Fruit fly (Drosophila melanogaster): ENCODE measurements around the gene CG8004.

CG8004 gene

dm6 chr3L:19903400-19903846 is 24.9 kb downstream of the CG8004 start (continued):
- no peak for TF ChIP-seq Bgb (GFP tag; IDR thresholded peaks at IDR 0.05; ENCODE audit: partially characterized antibody)
- no peak for TF ChIP-seq CG7745 (tag; optimal IDR thresholded peaks at IDR 0.05)
- no peak for TF ChIP-seq croc (GFP tag; conservative IDR thresholded peaks at IDR 0.05)
- TF ChIP-seq cwo (GFP tag; optimal IDR thresholded peaks at IDR 0.05): no peak
- no peak for TF ChIP-seq bigmax (GFP tag; optimal IDR thresholded peaks at IDR 0.05)
- TF ChIP-seq cg (GFP tag; optimal IDR thresholded peaks at IDR 0.05): peak; percentile 24
- TF ChIP-seq lmd (GFP tag; IDR thresholded peaks at IDR 0.05): no peak
- no peak for TF ChIP-seq HmgD (GFP tag; optimal IDR thresholded peaks at IDR 0.05)
- no peak for TF ChIP-seq Mad (GFP tag; optimal IDR thresholded peaks at IDR 0.05)
- no peak for TF ChIP-seq CG11696 (GFP tag; IDR thresholded peaks at IDR 0.05)
- no peak for TF ChIP-seq exex (tag; optimal IDR thresholded peaks at IDR 0.05)
- no peak for TF ChIP-seq Mes4 (GFP tag; optimal IDR thresholded peaks at IDR 0.05)
- TF ChIP-seq Lpt (GFP tag; optimal IDR thresholded peaks at IDR 0.05): no peak
- no peak for TF ChIP-seq CG12942 (GFP tag; optimal IDR thresholded peaks at IDR 0.05)
- TF ChIP-seq Spps (tag; optimal IDR thresholded peaks at IDR 0.05): no peak
- no peak for TF ChIP-seq Sox100B (GFP tag; optimal IDR thresholded peaks at IDR 0.05)
- peak; percentile 60; the same call in 2 of the 4 replicates for TF ChIP-seq chinmo (GFP tag; IDR thresholded peaks at IDR 0.05; ENCODE audit: partially characterized antibody)
- no peak for TF ChIP-seq CG31388 (GFP tag; optimal IDR thresholded peaks at IDR 0.05)
- TF ChIP-seq eve (GFP tag; optimal IDR thresholded peaks at IDR 0.05): peak in 1 of 2 experiments; percentile 84
- peak; percentile 25 for TF ChIP-seq CG7556 (GFP tag; optimal IDR thresholded peaks at IDR 0.05)
- no peak for TF ChIP-seq lov (optimal IDR thresholded peaks at IDR 0.05)
- no peak for TF ChIP-seq lov (GFP tag; IDR thresholded peaks at IDR 0.05)
- TF ChIP-seq ro (GFP tag; IDR thresholded peaks at IDR 0.05): no peak
- TF ChIP-seq CG4360 (GFP tag; IDR thresholded peaks at IDR 0.05): peak; percentile 87
- TF ChIP-seq CG3163 (GFP tag; optimal IDR thresholded peaks at IDR 0.05): peak; percentile 3
- TF ChIP-seq sqz (GFP tag; optimal IDR thresholded peaks at IDR 0.05): peak; percentile 45
- no peak for TF ChIP-seq jigr1 (GFP tag; IDR thresholded peaks at IDR 0.05)
- no peak for TF ChIP-seq CG7928 (GFP tag; optimal IDR thresholded peaks at IDR 0.05)
- no peak for TF ChIP-seq inv (GFP tag; IDR thresholded peaks at IDR 0.05; ENCODE audit: partially characterized antibody)

- TF ChIP-seq kni (GFP tag; optimal IDR thresholded peaks at IDR 0.05) (no peak), chm (GFP tag; IDR thresholded peaks at IDR 0.05) (peak; percentile 96), ab (GFP tag; optimal IDR thresholded peaks at IDR 0.05) (peak; percentile 92), abd-A (tag; optimal IDR thresholded peaks at IDR 0.05) (peak; percentile 78), CG16863 (GFP tag; optimal IDR thresholded peaks at IDR 0.05) (peak; percentile 96), sisA (GFP tag; IDR thresholded peaks at IDR 0.05) (peak; percentile 90), CG10209 (GFP tag; optimal IDR thresholded peaks at IDR 0.05) (peak; percentile 94), CG8359 (GFP tag; optimal IDR thresholded peaks at IDR 0.05; ENCODE audit: borderline replicate concordance) (peak; percentile 62), Myb (GFP tag; optimal IDR thresholded peaks at IDR 0.05) (peak; percentile 88), CG8924 (tag; optimal IDR thresholded peaks at IDR 0.05) (peak; percentile 95), CG6854 (GFP tag; optimal IDR thresholded peaks at IDR 0.05) (peak; percentile 93), HHEX (GFP tag; optimal IDR thresholded peaks at IDR 0.05) (peak; percentile 93), CG7928 (GFP tag; optimal IDR thresholded peaks at IDR 0.05) (peak; percentile 77), Pdp1 (GFP tag; optimal IDR thresholded peaks at IDR 0.05) (peak; percentile 91 to 96), lab (GFP tag; optimal IDR thresholded peaks at IDR 0.05) (peak; percentile 97), CG17612 (GFP tag; IDR thresholded peaks at IDR 0.05) (peak; percentile 88), CG11247 (GFP tag; IDR thresholded peaks at IDR 0.05) (peak; percentile 90), caup (GFP tag; optimal IDR thresholded peaks at IDR 0.05; ENCODE audit: severe bottlenecking) (peak; percentile 96), Nf-YB (GFP tag; optimal IDR thresholded peaks at IDR 0.05) (peak; percentile 79), so (GFP tag; IDR thresholded peaks at IDR 0.05) (peak; percentile 96), Hr39 (optimal IDR thresholded peaks at IDR 0.05) (no peak), row (GFP tag; IDR thresholded peaks at IDR 0.05) (peak; percentile 97)
Observed at dm6 chr3L:19902560-19903399, 25.5 kb downstream of the CG8004 start.
